Fruit fly (Drosophila melanogaster): ENCODE measurements around the gene RpL17.

Gene RpL17

dm6 chrX:6747244-6747643 is 3.2 kb upstream of the RpL17 start, which contains the start of gene CG14439:
Gene CG14439 (plus strand): TSS chrX:6747544.
- no peak for TF ChIP-seq CG17801 (GFP tag; optimal IDR thresholded peaks at IDR 0.05; ENCODE audit: partially characterized antibody)

dm6 chrX:6746221-6746620 is 2.2 kb upstream of the RpL17 start:
- no peak for TF ChIP-seq CG17801 (GFP tag; optimal IDR thresholded peaks at IDR 0.05; ENCODE audit: partially characterized antibody)

- no peak for TF ChIP-seq CG17801 (GFP tag; optimal IDR thresholded peaks at IDR 0.05; ENCODE audit: partially characterized antibody)
Measured at dm6 chrX:6745547-6745946, 1.5 kb upstream of the RpL17 start.

- TF ChIP-seq CG17801 (GFP tag; optimal IDR thresholded peaks at IDR 0.05; ENCODE audit: partially characterized antibody) = no peak
Measured at dm6 chrX:6743192-6743591, 846 bp downstream of the RpL17 start.

dm6 chrX:6741184-6741586 is 2.9 kb downstream of the RpL17 start:
- TF ChIP-seq CG17801 (GFP tag; optimal IDR thresholded peaks at IDR 0.05; ENCODE audit: partially characterized antibody) = peak; percentile 26

- no peak for TF ChIP-seq CG17801 (GFP tag; optimal IDR thresholded peaks at IDR 0.05; ENCODE audit: partially characterized antibody)
Measured at dm6 chrX:6739936-6740668, 3.9 kb downstream of the RpL17 start, which contains the start of gene CG3168. Gene CG3168 (minus strand): TSS chrX:6739986.

dm6 chrX:6733291-6734042 is 10.6 kb downstream of the RpL17 start:
- TF ChIP-seq CG17801 (GFP tag; optimal IDR thresholded peaks at IDR 0.05; ENCODE audit: partially characterized antibody) = peak; percentile 0

dm6 chrX:6730600-6731259 is 13.3 kb downstream of the RpL17 start:
- TF ChIP-seq CG17801 (GFP tag; optimal IDR thresholded peaks at IDR 0.05; ENCODE audit: partially characterized antibody) = no peak

dm6 chrX:6728597-6729158 is 15.4 kb downstream of the RpL17 start:
- TF ChIP-seq CG17801 (GFP tag; optimal IDR thresholded peaks at IDR 0.05; ENCODE audit: partially characterized antibody) = no peak

dm6 chrX:6726758-6727490 is 17.1 kb downstream of the RpL17 start:
- no peak for TF ChIP-seq CG17801 (GFP tag; optimal IDR thresholded peaks at IDR 0.05; ENCODE audit: partially characterized antibody)

- TF ChIP-seq CG17801 (GFP tag; optimal IDR thresholded peaks at IDR 0.05; ENCODE audit: partially characterized antibody) = no peak
Measured at dm6 chrX:6724904-6725505, 19.0 kb downstream of the RpL17 start.

- no peak for TF ChIP-seq CG17801 (GFP tag; optimal IDR thresholded peaks at IDR 0.05; ENCODE audit: partially characterized antibody)
Measured at dm6 chrX:6723622-6724021, 20.4 kb downstream of the RpL17 start.

dm6 chrX:6719968-6720367 is 24.1 kb downstream of the RpL17 start:
- no peak for TF ChIP-seq CG17801 (GFP tag; optimal IDR thresholded peaks at IDR 0.05; ENCODE audit: partially characterized antibody)

- TF ChIP-seq CG17801 (GFP tag; optimal IDR thresholded peaks at IDR 0.05; ENCODE audit: partially characterized antibody) = peak; percentile 49
Measured at dm6 chrX:6719259-6719658, 24.8 kb downstream of the RpL17 start.
